Fruit fly (Drosophila melanogaster) whole organism, larva: ENCODE measurements around the gene CG1440.

Source experiments
- noc ChIP-seq: fragments of 200-800 bp; sonication (Bioruptor generic); optimal IDR thresholded peaks from 3 replicates; lab custom pipeline; 2019; ENCODE audit warnings: missing biosample characterization, mild to moderate bottlenecking, missing genetic modification characterization, moderate library complexity

The CG1440 gene

dm6 chrX:8416956-8417355, 19.9 kb upstream of the CG1440 start:
- no peak for TF ChIP-seq noc

- no peak for TF ChIP-seq noc
Measured at dm6 chrX:8419534-8419933, 17.3 kb upstream of the CG1440 start.

dm6 chrX:8420772-8421448, 15.9 kb upstream of the CG1440 start:
- TF ChIP-seq noc = no peak

dm6 chrX:8421449-8421795, 15.4 kb upstream of the CG1440 start:
- TF ChIP-seq noc = no peak

- TF ChIP-seq noc = no peak
Measured at dm6 chrX:8422643-8423042, 14.2 kb upstream of the CG1440 start.

dm6 chrX:8433709-8434108, 3.1 kb upstream of the CG1440 start, which contains the start of gene CG32712:
CG32712 (minus strand) TSS chrX:8433809.
- TF ChIP-seq noc = no peak

- no peak for TF ChIP-seq noc
Measured at dm6 chrX:8437285-8438110, 641 bp downstream of the CG1440 start, which contains the start of gene Miga. Miga (minus strand) TSS chrX:8437820.

dm6 chrX:8442161-8442560, 5.3 kb downstream of the CG1440 start, which contains the start of gene CG12123:
CG12123 (minus strand) TSS chrX:8442348.
- TF ChIP-seq noc = no peak

dm6 chrX:8442912-8443311, 6.1 kb downstream of the CG1440 start:
- TF ChIP-seq noc = no peak

dm6 chrX:8444279-8444678, 7.4 kb downstream of the CG1440 start:
- no peak for TF ChIP-seq noc

- no peak for TF ChIP-seq noc
Measured at dm6 chrX:8444883-8445572, 8.2 kb downstream of the CG1440 start.

- no peak for TF ChIP-seq noc
Measured at dm6 chrX:8447166-8447565, 10.3 kb downstream of the CG1440 start.

- no peak for TF ChIP-seq noc
Measured at dm6 chrX:8448171-8448570, 11.3 kb downstream of the CG1440 start.

dm6 chrX:8450214-8450904, 13.5 kb downstream of the CG1440 start:
- TF ChIP-seq noc = peak; percentile 30

dm6 chrX:8452163-8452562, 15.3 kb downstream of the CG1440 start:
- no peak for TF ChIP-seq noc

- TF ChIP-seq noc = peak; percentile 27
Measured at dm6 chrX:8455019-8455555, 18.2 kb downstream of the CG1440 start, which contains the start of gene org-1. org-1 (minus strand) TSS chrX:8455069.
